Worm (Caenorhabditis elegans): ENCODE measurements around the gene C08B6.10.

- TF ChIP-seq him-1 (tag; optimal IDR thresholded peaks at IDR 0.05), result no peak
- no peak for TF ChIP-seq W03F9.2 (tag; optimal IDR thresholded peaks at IDR 0.05)
These were observed 26.9 kb upstream of the C08B6.10 start, which contains the start of gene ugt-47 for ce11 chrV:10098429-10098828.
